Fruit fly (Drosophila melanogaster): Measurements from ENCODE around the gene CG42853.

Gene CG42853

DNA sequence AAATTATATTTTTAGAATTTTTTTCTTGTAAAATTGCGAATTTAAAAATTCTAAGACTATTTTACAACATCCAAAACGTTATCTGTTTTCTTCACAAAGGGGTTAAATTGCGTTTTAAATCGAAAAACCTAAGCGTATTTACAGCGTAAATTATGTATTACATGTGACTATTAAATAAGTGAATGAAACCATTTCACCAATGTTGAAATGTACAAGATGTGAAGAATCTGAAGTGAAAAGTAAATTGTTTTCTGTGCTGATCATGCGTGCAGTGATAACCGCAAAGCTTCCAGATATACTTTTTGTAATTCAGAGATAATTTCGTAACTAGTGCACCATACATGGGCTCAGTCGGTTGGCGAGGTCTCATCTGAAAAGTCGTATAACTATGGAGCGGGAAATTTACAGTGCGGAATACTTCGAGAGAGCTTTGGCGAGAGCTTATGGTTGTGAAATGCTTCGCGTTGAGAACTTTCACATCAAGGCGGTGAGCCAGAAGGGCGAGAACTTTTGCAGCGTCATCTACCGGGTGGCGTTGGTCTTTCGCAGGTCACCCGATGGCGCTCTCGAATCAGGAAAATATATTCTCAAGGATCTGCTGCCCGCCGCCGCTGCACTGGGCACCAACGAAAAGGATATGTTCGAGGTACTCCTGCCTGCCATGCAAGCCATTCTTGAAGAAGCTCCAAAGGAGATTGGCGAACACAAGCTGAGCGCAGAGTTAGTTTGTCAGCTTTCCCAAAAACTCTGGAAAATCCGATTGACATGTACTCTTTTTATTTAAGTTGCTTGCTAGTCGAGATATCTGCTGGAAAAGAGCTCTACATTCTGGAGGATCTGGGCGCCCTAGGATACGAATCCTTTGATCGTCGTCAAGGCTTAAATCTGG is 7.5 kb downstream of the CG42853 start (continued):
- TF ChIP-seq Oli (tag; optimal IDR thresholded peaks at IDR 0.05): peak; percentile 66
- TF ChIP-seq Abd-B (GFP tag; optimal IDR thresholded peaks at IDR 0.05): peak; percentile 23
- no peak for TF ChIP-seq CG18011 (GFP tag; optimal IDR thresholded peaks at IDR 0.05)
- peak; percentile 37 for TF ChIP-seq CG1603 (tag; optimal IDR thresholded peaks at IDR 0.05)
- peak; percentile 24 to 84 for TF ChIP-seq Pdp1 (GFP tag; optimal IDR thresholded peaks at IDR 0.05)
- TF ChIP-seq lmd (GFP tag; IDR thresholded peaks at IDR 0.05): no peak; the same call in none of the 2 replicates
- TF ChIP-seq Ets97D (GFP tag; optimal IDR thresholded peaks at IDR 0.05): peak; percentile 13
- TF ChIP-seq CG2202 (tag; optimal IDR thresholded peaks at IDR 0.05): no peak
- no peak for TF ChIP-seq emc (GFP tag; optimal IDR thresholded peaks at IDR 0.05)
- peak; percentile 7 for TF ChIP-seq CG33213 (GFP tag; optimal IDR thresholded peaks at IDR 0.05)
- TF ChIP-seq sd (tag; optimal IDR thresholded peaks at IDR 0.05): peak; percentile 52
- no peak for TF ChIP-seq Max (GFP tag; optimal IDR thresholded peaks at IDR 0.05)
- no peak for TF ChIP-seq zen2 (GFP tag; IDR thresholded peaks at IDR 0.05; ENCODE audit: partially characterized antibody)
- peak; percentile 13; the same call in 1 of the 2 replicates for TF ChIP-seq Drgx (GFP tag; IDR thresholded peaks at IDR 0.05)
- TF ChIP-seq Atf-2 (GFP tag; optimal IDR thresholded peaks at IDR 0.05): no peak
- TF ChIP-seq CG33557 (GFP tag; optimal IDR thresholded peaks at IDR 0.05): no peak
- no peak for TF ChIP-seq jumu (GFP tag; optimal IDR thresholded peaks at IDR 0.05)
- TF ChIP-seq Hmx (GFP tag; optimal IDR thresholded peaks at IDR 0.05): no peak
- TF ChIP-seq Gsc (GFP tag; IDR thresholded peaks at IDR 0.05): no peak
- TF ChIP-seq CG12942 (GFP tag; optimal IDR thresholded peaks at IDR 0.05): peak; percentile 32
- TF ChIP-seq ken (GFP tag; IDR thresholded peaks at IDR 0.05): 0 out of 3 replicates have a peak, but pooled peaks have one; percentile 15
- peak; percentile 57 for TF ChIP-seq CG6854 (GFP tag; optimal IDR thresholded peaks at IDR 0.05)
- peak; percentile 15 for TF ChIP-seq NC2α (GFP tag; optimal IDR thresholded peaks at IDR 0.05)
- peak; percentile 46 for TF ChIP-seq gro (GFP tag; optimal IDR thresholded peaks at IDR 0.05)
- TF ChIP-seq btn (GFP tag; optimal IDR thresholded peaks at IDR 0.05): peak; percentile 64
- TF ChIP-seq CkIIα-i1 (GFP tag; IDR thresholded peaks at IDR 0.05): no peak
- TF ChIP-seq unc-4 (GFP tag; IDR thresholded peaks at IDR 0.05; ENCODE audit: partially characterized antibody): no peak
- TF ChIP-seq klu (GFP tag; IDR thresholded peaks at IDR 0.05): no peak
- TF ChIP-seq Atf6 (GFP tag; IDR thresholded peaks at IDR 0.05): peak; percentile 61; the same call in 1 of the 2 replicates
- no peak for TF ChIP-seq ERR (GFP tag; optimal IDR thresholded peaks at IDR 0.05)
- TF ChIP-seq Camta (GFP tag; optimal IDR thresholded peaks at IDR 0.05): peak; percentile 22
- 0 out of 3 replicates have a peak, but pooled peaks have one; percentile 16 for TF ChIP-seq CG34422 (GFP tag; IDR thresholded peaks at IDR 0.05)
- TF ChIP-seq CG12071 (GFP tag; optimal IDR thresholded peaks at IDR 0.05): peak; percentile 71
- peak; percentile 5 for TF ChIP-seq pita (GFP tag; optimal IDR thresholded peaks at IDR 0.05)
- TF ChIP-seq Hr78 (GFP tag; optimal IDR thresholded peaks at IDR 0.05): no peak
- no peak for TF ChIP-seq CG11085 (GFP tag; IDR thresholded peaks at IDR 0.05)
- TF ChIP-seq CG6254 (GFP tag; optimal IDR thresholded peaks at IDR 0.05): no peak
- peak; percentile 64 for TF ChIP-seq CoRest (tag; optimal IDR thresholded peaks at IDR 0.05)
- TF ChIP-seq B-H2 (GFP tag; optimal IDR thresholded peaks at IDR 0.05): peak; percentile 6
- peak; percentile 66 for TF ChIP-seq Dbx (GFP tag; IDR thresholded peaks at IDR 0.05)
- peak; percentile 48 for TF ChIP-seq CG12769 (tag; optimal IDR thresholded peaks at IDR 0.05)
- TF ChIP-seq twi (tag; optimal IDR thresholded peaks at IDR 0.05): no peak
- no peak for TF ChIP-seq croc (GFP tag; conservative IDR thresholded peaks at IDR 0.05)
- no peak for TF ChIP-seq CG31388 (GFP tag; optimal IDR thresholded peaks at IDR 0.05)
- no peak for TF ChIP-seq dm (GFP tag; optimal IDR thresholded peaks at IDR 0.05)
- TF ChIP-seq wek (GFP tag; optimal IDR thresholded peaks at IDR 0.05): peak; percentile 41
- TF ChIP-seq mld (GFP tag; IDR thresholded peaks at IDR 0.05; ENCODE audit: partially characterized antibody): no peak
- no peak for TF ChIP-seq dati (GFP tag; IDR thresholded peaks at IDR 0.05)

Measured in whole organism, embryonic.